Worm (Caenorhabditis elegans): Measurements from ENCODE around the gene ZK328.6.

ZK328.6 gene

DNA sequence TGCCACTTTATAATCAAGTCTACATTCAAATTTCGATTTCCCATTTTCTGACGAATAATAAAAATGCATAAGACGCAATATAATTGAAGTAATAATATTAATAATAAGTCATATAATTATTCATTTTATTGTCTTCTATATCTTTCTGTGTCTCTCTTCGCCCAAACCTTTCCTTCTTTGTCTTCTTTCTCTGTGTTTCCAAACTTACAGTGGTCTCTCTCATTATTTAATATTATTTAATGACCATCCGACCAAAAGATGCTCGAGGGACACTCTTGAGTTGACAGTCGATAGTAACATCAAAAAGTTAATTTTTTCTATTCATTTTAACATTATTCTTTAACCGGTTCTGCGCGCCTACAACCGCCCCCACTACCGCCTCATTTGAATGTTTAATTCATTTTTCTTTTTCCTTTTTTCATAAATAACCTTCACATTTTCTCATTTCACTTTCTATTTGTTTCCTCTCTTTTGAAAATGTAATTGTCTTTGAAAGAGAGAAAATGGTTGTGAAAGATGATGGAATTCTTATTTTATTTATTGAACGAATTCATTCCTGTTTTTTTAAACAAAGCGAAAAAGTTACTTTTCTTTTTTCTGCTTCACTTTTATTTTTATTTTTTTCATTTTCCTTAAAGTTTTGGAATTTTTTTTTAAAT is 43.4 kb upstream of the ZK328.6 start:
- TF ChIP-seq efl-3 (GFP tag; optimal IDR thresholded peaks at IDR 0.05) (no peak), Y116A8C.19 (tag; optimal IDR thresholded peaks at IDR 0.05; ENCODE audit: borderline replicate concordance) (no peak), lin-14 (GFP tag; optimal IDR thresholded peaks at IDR 0.05) (peak; percentile 29), aly-2 (tag; optimal IDR thresholded peaks at IDR 0.05) (no peak), lin-15B (tag; optimal IDR thresholded peaks at IDR 0.05) (no peak), nhr-19 (GFP tag; conservative IDR thresholded peaks at IDR 0.05) (no peak), lir-3 (tag; optimal IDR thresholded peaks at IDR 0.05; ENCODE audit: poor library complexity) (no peak), unc-86 (tag; optimal IDR thresholded peaks at IDR 0.05) (no peak), C34B4.2 (tag; optimal IDR thresholded peaks at IDR 0.05) (no peak), pax-3 (tag; optimal IDR thresholded peaks at IDR 0.05) (no peak), unc-62 (GFP tag; optimal IDR thresholded peaks at IDR 0.05) (no peak), grh-1 (GFP tag; IDR thresholded peaks at IDR 0.05) (no peak), C04F5.9 (tag; optimal IDR thresholded peaks at IDR 0.05) (no peak), blmp-1 (tag; optimal IDR thresholded peaks at IDR 0.05) (peak; percentile 85), unc-130 (tag; optimal IDR thresholded peaks at IDR 0.05) (no peak), nhr-85 (tag) (peak; percentile 63), ztf-4 (tag; optimal IDR thresholded peaks at IDR 0.05) (no peak), elt-2 (tag; optimal IDR thresholded peaks at IDR 0.05) (no peak), aha-1 (tag; optimal IDR thresholded peaks at IDR 0.05) (no peak), rnt-1 (tag; optimal IDR thresholded peaks at IDR 0.05) (no peak), nhr-77 (tag; optimal IDR thresholded peaks at IDR 0.05) (no peak), lin-39 (tag; optimal IDR thresholded peaks at IDR 0.05) (no peak)

DNA sequence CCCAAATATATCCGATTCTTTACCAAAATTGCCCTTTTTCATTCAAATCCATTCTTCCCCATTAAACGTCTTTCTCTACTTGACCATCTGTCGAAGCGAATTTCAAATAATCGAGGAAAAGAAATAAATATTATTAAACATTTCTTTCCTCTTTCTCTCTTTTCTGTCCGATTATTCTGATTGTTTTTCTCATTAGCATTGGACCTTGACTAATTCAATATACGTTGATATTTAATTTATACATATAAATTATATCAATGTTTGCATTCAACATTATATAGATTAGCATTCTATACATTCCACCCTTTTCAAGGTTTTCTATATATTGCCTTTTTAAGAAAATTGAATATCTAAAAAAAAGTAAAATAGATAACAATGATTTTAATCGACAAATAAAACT is 42.6 kb upstream of the ZK328.6 start:
- no peak for TF ChIP-seq fos-1 (tag; optimal IDR thresholded peaks at IDR 0.05)
- no peak for TF ChIP-seq sptf-1 (tag; optimal IDR thresholded peaks at IDR 0.05)
- no peak for TF ChIP-seq lin-35 (GFP tag; optimal IDR thresholded peaks at IDR 0.05)
- no peak for TF ChIP-seq C34B4.2 (tag; optimal IDR thresholded peaks at IDR 0.05)
- TF ChIP-seq efl-3 (GFP tag; optimal IDR thresholded peaks at IDR 0.05), result no peak
- no peak for TF ChIP-seq ceh-90 (tag; optimal IDR thresholded peaks at IDR 0.05)
- no peak for TF ChIP-seq nhr-12 (tag; optimal IDR thresholded peaks at IDR 0.05)
- TF ChIP-seq hlh-4 (tag; optimal IDR thresholded peaks at IDR 0.05), result no peak
- TF ChIP-seq pax-3 (tag; optimal IDR thresholded peaks at IDR 0.05), result no peak
- no peak for TF ChIP-seq irx-1 (tag; optimal IDR thresholded peaks at IDR 0.05)
- TF ChIP-seq lsy-2 (tag; optimal IDR thresholded peaks at IDR 0.05), result no peak
- TF ChIP-seq sox-4 (tag; optimal IDR thresholded peaks at IDR 0.05), result no peak
- TF ChIP-seq swsn-7 (tag; optimal IDR thresholded peaks at IDR 0.05), result no peak
- no peak for TF ChIP-seq skn-1 (tag; optimal IDR thresholded peaks at IDR 0.05)
- TF ChIP-seq mep-1 (tag; optimal IDR thresholded peaks at IDR 0.05), result no peak
- TF ChIP-seq tbx-2 (tag; optimal IDR thresholded peaks at IDR 0.05), result no peak
- no peak for TF ChIP-seq ama-1 (optimal IDR thresholded peaks at IDR 0.05)
- TF ChIP-seq ztf-4 (tag; optimal IDR thresholded peaks at IDR 0.05), result no peak
- no peak for TF ChIP-seq ceh-82 (tag; optimal IDR thresholded peaks at IDR 0.05)

- TF ChIP-seq hpl-2 (GFP tag; optimal IDR thresholded peaks at IDR 0.05) (no peak), fkh-8 (tag; optimal IDR thresholded peaks at IDR 0.05) (peak; percentile 53)
Measured at ce11 chrIII:6067557-6067956, 37.2 kb upstream of the ZK328.6 start, which contains the start of gene mapk-15. Gene mapk-15 (plus strand): TSS chrIII:6067857.

- TF ChIP-seq nhr-76 (tag; optimal IDR thresholded peaks at IDR 0.05) (no peak), unc-130 (tag; optimal IDR thresholded peaks at IDR 0.05) (no peak), nhr-237 (tag; optimal IDR thresholded peaks at IDR 0.05) (no peak), alr-1 (tag; optimal IDR thresholded peaks at IDR 0.05; ENCODE audit: borderline replicate concordance) (no peak), jun-1 (tag; optimal IDR thresholded peaks at IDR 0.05) (no peak), elt-3 (tag; optimal IDR thresholded peaks at IDR 0.05) (no peak), dsc-1 (tag; optimal IDR thresholded peaks at IDR 0.05) (no peak), swsn-7 (tag; optimal IDR thresholded peaks at IDR 0.05) (no peak), efl-1 (optimal IDR thresholded peaks at IDR 0.05) (no peak), efl-1 (GFP tag; optimal IDR thresholded peaks at IDR 0.05 in 1 of 2) (no peak), nhr-28 (tag; optimal IDR thresholded peaks at IDR 0.05) (no peak), efl-3 (GFP tag; optimal IDR thresholded peaks at IDR 0.05) (no peak), nhr-84 (tag; optimal IDR thresholded peaks at IDR 0.05) (no peak), C34B4.2 (tag; optimal IDR thresholded peaks at IDR 0.05) (no peak), Y116A8C.19 (tag; optimal IDR thresholded peaks at IDR 0.05; ENCODE audit: borderline replicate concordance) (no peak), mab-9 (GFP tag; IDR thresholded peaks at IDR 0.05) (no peak)
Measured at ce11 chrIII:6056770-6057169, 26.4 kb upstream of the ZK328.6 start, which contains the start of gene clc-10. Gene clc-10 (plus strand): TSS chrIII:6057070.

Measured in whole organism, L1 larva.